Worm (Caenorhabditis elegans) whole organism, L1 larva: ENCODE data around the gene ztf-18.

Experiments
- ceh-63 ChIP-seq: fragments of 200-800 bp; sonication (Bioruptor generic); optimal IDR thresholded peaks from 2 replicates; lab custom pipeline; 2018; ENCODE audit warnings: mild to moderate bottlenecking, missing genetic modification characterization, missing compliant biosample characterization
- dpl-1 ChIP-seq, 3 experiments: fragments of 150-350 bp in 2 of 3; sonication (generic microtip) in 1 of 3; optimal IDR thresholded peaks; 2 replicates each; lab custom pipeline; 2014 to 2017; ENCODE audit warnings: missing biosample characterization in 3 of 3, missing genetic modification characterization in 3 of 3, missing genetic modification reagents in 3 of 3
- elt-3 ChIP-seq, 6 experiments: fragments of 150-350 bp in 1 of 6; sonication (generic microtip); optimal IDR thresholded peaks; 2 replicates each; lab custom pipeline; 2017 to 2018; ENCODE audit warnings: missing biosample characterization in 6 of 6, missing genetic modification characterization in 6 of 6, inconsistent platforms in 1 of 6
- lir-3 ChIP-seq: sonication (generic microtip); optimal IDR thresholded peaks from 2 replicates; lab custom pipeline; 2016; ENCODE audit warnings: mild to moderate bottlenecking, missing genetic modification characterization, moderate library complexity, missing compliant biosample characterization; ENCODE audit not compliant: poor library complexity
- mef-2 ChIP-seq: fragments of 150-350 bp; optimal IDR thresholded peaks from 2 replicates; lab custom pipeline; 2014; ENCODE audit warnings: missing biosample characterization, missing genetic modification characterization
- nhr-11 ChIP-seq: fragments of 150-350 bp; optimal IDR thresholded peaks from 2 replicates; lab custom pipeline; 2014; ENCODE audit warnings: missing biosample characterization, missing genetic modification characterization
- nhr-237 ChIP-seq: fragments of 150-350 bp; optimal IDR thresholded peaks from 2 replicates; lab custom pipeline; 2014; ENCODE audit warnings: missing biosample characterization, missing genetic modification characterization
- nhr-76 ChIP-seq: sonication (generic microtip); optimal IDR thresholded peaks from 2 replicates; lab custom pipeline; 2017; ENCODE audit warnings: missing biosample characterization, missing genetic modification characterization
- rnt-1 ChIP-seq: sonication (generic microtip); optimal IDR thresholded peaks from 2 replicates; lab custom pipeline; 2016; ENCODE audit warnings: mild to moderate bottlenecking, missing genetic modification characterization, moderate library complexity, missing compliant biosample characterization
- swsn-7 ChIP-seq: sonication (generic microtip); optimal IDR thresholded peaks from 2 replicates; lab custom pipeline; 2016; ENCODE audit warnings: missing genetic modification characterization, missing compliant biosample characterization
- tlp-1 ChIP-seq: fragments of 150-350 bp; optimal IDR thresholded peaks from 2 replicates; lab custom pipeline; 2014; ENCODE audit warnings: missing biosample characterization, missing genetic modification characterization

ce11 chrIII:891014-891413 lies 4.5 kb downstream of the ztf-18 start, which contains the start of gene T24C4.10:
- TF ChIP-seq tlp-1 (no peak), nhr-11 (tag; lab: Kevin White, UChicago) (no peak), dpl-1 (GFP tag; optimal IDR thresholded peaks at IDR 0.05; lab: Kevin White, UChicago) (no peak), mef-2 (tag; lab: Kevin White, UChicago) (no peak), swsn-7 (tag; lab: Kevin White, UChicago) (no peak), lir-3 (no peak), elt-3 (tag; optimal IDR thresholded peaks at IDR 0.05; lab: Kevin White, UChicago) (no peak), nhr-76 (tag; lab: Kevin White, UChicago) (no peak), nhr-237 (tag; lab: Kevin White, UChicago) (no peak), rnt-1 (tag; lab: Kevin White, UChicago) (no peak), ceh-63 (no peak)
